Worm (Caenorhabditis elegans) whole organism, L4 larva: ENCODE measurements around the gene ZK1127.4.
A peak's percentile ranks its signal among the peaks of the same experiment; 100 is the strongest.

Experiments
- F37D6.2 ChIP-seq: sonication (generic microtip); optimal IDR thresholded peaks from 2 replicates; lab custom pipeline; 2016; ENCODE audit warnings: mild to moderate bottlenecking, missing genetic modification characterization, missing compliant biosample characterization
- T20F7.1 ChIP-seq: fragments of 200-800 bp; sonication (Bioruptor generic); optimal IDR thresholded peaks from 2 replicates; lab custom pipeline; 2018; ENCODE audit warnings: mild to moderate bottlenecking, missing genetic modification characterization, missing compliant biosample characterization
- T26A8.4 ChIP-seq: fragments of 200-800 bp; sonication (Bioruptor generic); IDR thresholded peaks from 2 replicates; pipeline ENCODE4 v1.3.6; 2022; ENCODE audit warnings: missing genetic modification characterization, missing compliant biosample characterization
- ZK337.2 ChIP-seq: fragments of 200-800 bp; sonication (Bioruptor generic); IDR thresholded peaks from 2 replicates; pipeline ENCODE4 v1.3.6; 2022; ENCODE audit warnings: missing genetic modification reagents, missing genetic modification characterization, missing compliant biosample characterization
- ZK546.5 ChIP-seq, 2 experiments: sonication (generic microtip); optimal IDR thresholded peaks; 2 replicates each; lab custom pipeline; 2017; ENCODE audit warnings: missing biosample characterization in 2 of 2, missing genetic modification characterization in 2 of 2
- aly-2 ChIP-seq: sonication (generic microtip); optimal IDR thresholded peaks from 2 replicates; lab custom pipeline; 2018; ENCODE audit warnings: missing biosample characterization, missing genetic modification characterization
- ama-1 ChIP-seq: fragments of 150-350 bp; optimal IDR thresholded peaks from 2 replicates; lab custom pipeline; 2014; ENCODE audit warnings: inconsistent platforms, mixed read lengths
- arid-1 ChIP-seq: fragments of 200-800 bp; sonication (Bioruptor generic); conservative IDR thresholded peaks from 2 replicates; pipeline ENCODE4 v1.3.6; 2022; ENCODE audit warnings: missing genetic modification reagents, missing genetic modification characterization, missing compliant biosample characterization
- ceh-28 ChIP-seq: fragments of 150-350 bp; optimal IDR thresholded peaks from 2 replicates; lab custom pipeline; 2014; ENCODE audit warnings: missing biosample characterization, missing genetic modification reagents, missing genetic modification characterization
- ceh-32 ChIP-seq: sonication (generic microtip); optimal IDR thresholded peaks from 2 replicates; lab custom pipeline; 2016; ENCODE audit warnings: mild to moderate bottlenecking, missing genetic modification characterization, missing compliant biosample characterization; ENCODE audit not compliant: poor library complexity
- daf-8 ChIP-seq: fragments of 200-800 bp; sonication (Bioruptor generic); IDR thresholded peaks from 2 replicates; pipeline ENCODE4 v1.3.6; 2022; ENCODE audit warnings: missing genetic modification characterization, missing compliant biosample characterization
- dmd-6 ChIP-seq: fragments of 200-800 bp; sonication (Bioruptor generic); IDR thresholded peaks from 2 replicates; pipeline ENCODE4 v1.3.6; 2022; ENCODE audit warnings: missing genetic modification reagents, missing genetic modification characterization, missing compliant biosample characterization
- fos-1 ChIP-seq: fragments of 150-350 bp; optimal IDR thresholded peaks from 2 replicates; lab custom pipeline; 2014; ENCODE audit warnings: missing biosample characterization, missing genetic modification characterization
- hif-1 ChIP-seq, 2 experiments: sonication (generic microtip); optimal IDR thresholded peaks; 2 replicates each; lab custom pipeline; 2016 to 2017; ENCODE audit warnings: missing compliant biosample characterization in 2 of 2, missing genetic modification characterization in 2 of 2, missing genetic modification reagents in 2 of 2, missing genotype in 2 of 2, mild to moderate bottlenecking in 1 of 2
- hlh-11 ChIP-seq: fragments of 200-800 bp; sonication (Bioruptor generic); optimal IDR thresholded peaks from 2 replicates; lab custom pipeline; 2018; ENCODE audit warnings: mild to moderate bottlenecking, missing genetic modification characterization, missing compliant biosample characterization
- hlh-30 ChIP-seq: sonication (generic microtip); optimal IDR thresholded peaks from 2 replicates; lab custom pipeline; 2017; ENCODE audit warnings: antibody characterized with exemption, mild to moderate bottlenecking, missing genetic modification characterization, missing compliant biosample characterization; ENCODE audit not compliant: insufficient read depth
- hmg-1.1 ChIP-seq: fragments of 200-800 bp; sonication (Bioruptor generic); IDR thresholded peaks from 2 replicates; pipeline ENCODE4 v1.3.6; 2022; ENCODE audit warnings: missing genetic modification reagents, missing genetic modification characterization, missing compliant biosample characterization
- lin-29 ChIP-seq: fragments of 200-800 bp; sonication (Bioruptor generic); IDR thresholded peaks from 2 replicates; pipeline ENCODE4 v1.3.6; 2022; ENCODE audit warnings: missing genetic modification reagents, missing genetic modification characterization, missing compliant biosample characterization
- lin-38 ChIP-seq: fragments of 200-800 bp; sonication (Bioruptor generic); IDR thresholded peaks from 2 replicates; pipeline ENCODE4 v1.3.6; 2022; ENCODE audit warnings: missing genetic modification reagents, missing genetic modification characterization, missing compliant biosample characterization
- lsy-2 ChIP-seq, 2 experiments: fragments of 150-350 bp in 1 of 2; sonication (generic microtip) in 1 of 2; optimal IDR thresholded peaks; 2 replicates each; lab custom pipeline; 2014 to 2017; ENCODE audit warnings: missing biosample characterization in 2 of 2, missing genetic modification characterization in 2 of 2
- madf-5 ChIP-seq, 2 experiments: fragments of 200-800 bp; sonication (Bioruptor generic); IDR thresholded peaks; 2 replicates each; pipeline ENCODE4 v1.3.6; 2022; ENCODE audit warnings: missing compliant biosample characterization in 2 of 2, missing genetic modification characterization in 2 of 2
- mdl-1 ChIP-seq, 2 experiments: fragments of 150-350 bp in 1 of 2; sonication (generic microtip) in 1 of 2; optimal IDR thresholded peaks; 2 replicates each; lab custom pipeline; 2014 to 2017; ENCODE audit warnings: missing biosample characterization in 2 of 2, missing genetic modification characterization in 2 of 2
- mes-2 ChIP-seq: sonication (generic microtip); optimal IDR thresholded peaks from 2 replicates; lab custom pipeline; 2016; ENCODE audit warnings: missing genotype, mild to moderate bottlenecking, missing genetic modification characterization, missing compliant biosample characterization; ENCODE audit not compliant: poor library complexity, severe bottlenecking
- mxl-2 ChIP-seq: fragments of 200-800 bp; sonication (Bioruptor generic); conservative IDR thresholded peaks from 2 replicates; pipeline ENCODE4 v1.3.6; 2022; ENCODE audit warnings: missing genetic modification reagents, missing genetic modification characterization, missing compliant biosample characterization
- nhr-102 ChIP-seq: sonication (generic microtip); optimal IDR thresholded peaks from 2 replicates; lab custom pipeline; 2016; ENCODE audit warnings: mild to moderate bottlenecking, missing genetic modification characterization, moderate library complexity, missing compliant biosample characterization
- nhr-111 ChIP-seq: fragments of 200-800 bp; sonication (Bioruptor generic); optimal IDR thresholded peaks from 2 replicates; lab custom pipeline; 2018; ENCODE audit warnings: mild to moderate bottlenecking, missing genetic modification characterization, missing compliant biosample characterization
- nhr-25 ChIP-seq: sonication (generic microtip); optimal IDR thresholded peaks from 2 replicates; lab custom pipeline; 2017; ENCODE audit warnings: missing genetic modification characterization, mild to moderate bottlenecking, missing compliant biosample characterization, antibody characterized with exemption, moderate library complexity, borderline replicate concordance; ENCODE audit not compliant: insufficient read depth
- nhr-28 ChIP-seq: fragments of 150-350 bp; optimal IDR thresholded peaks from 2 replicates; lab custom pipeline; 2014; ENCODE audit warnings: missing biosample characterization, missing genetic modification characterization
- nhr-41 ChIP-seq: fragments of 200-800 bp; sonication (Bioruptor generic); IDR thresholded peaks from 2 replicates; pipeline ENCODE4 v1.3.6; 2022; ENCODE audit warnings: missing genetic modification reagents, missing genetic modification characterization, missing compliant biosample characterization
- nhr-76 ChIP-seq: fragments of 150-350 bp; optimal IDR thresholded peaks from 2 replicates; lab custom pipeline; 2014; ENCODE audit warnings: missing biosample characterization, missing genetic modification characterization
- nhr-77 ChIP-seq: fragments of 150-350 bp; optimal IDR thresholded peaks from 2 replicates; lab custom pipeline; 2014; ENCODE audit warnings: missing biosample characterization, missing genetic modification characterization
- pha-4 ChIP-seq, 2 experiments: fragments of 150-350 bp in 1 of 2; fragments of 200-800 bp in 1 of 2; sonication (Bioruptor generic) in 1 of 2; IDR thresholded peaks in 1 of 2; optimal IDR thresholded peaks in 1 of 2; 2 replicates each; pipeline versions ENCODE4 v1.3.6 to Lab custom; 2014 to 2022; ENCODE audit warnings: missing genetic modification characterization in 2 of 2, missing genetic modification reagents in 2 of 2, missing biosample characterization in 1 of 2, missing compliant biosample characterization in 1 of 2
- php-3 ChIP-seq: fragments of 200-800 bp; sonication (Bioruptor generic); IDR thresholded peaks from 2 replicates; pipeline ENCODE4 v1.3.6; 2022; ENCODE audit warnings: missing genetic modification reagents, missing genetic modification characterization, missing compliant biosample characterization
- pqm-1 ChIP-seq: sonication (generic microtip); optimal IDR thresholded peaks from 2 replicates; lab custom pipeline; 2017; ENCODE audit warnings: missing biosample characterization, missing genetic modification characterization
- saeg-2 ChIP-seq: fragments of 200-800 bp; sonication (Bioruptor generic); IDR thresholded peaks from 2 replicates; pipeline ENCODE4 v1.3.6; 2022; ENCODE audit warnings: missing genetic modification reagents, missing genetic modification characterization, missing compliant biosample characterization
- set-16 ChIP-seq: fragments of 200-800 bp; sonication (Bioruptor generic); IDR thresholded peaks from 2 replicates; pipeline ENCODE4 v1.3.6; 2022; ENCODE audit warnings: missing genetic modification reagents, missing genetic modification characterization, missing compliant biosample characterization
- snpc-1.2 ChIP-seq: fragments of 200-800 bp; sonication (Bioruptor generic); IDR thresholded peaks from 2 replicates; pipeline ENCODE4 v1.3.6; 2022; ENCODE audit warnings: missing genetic modification reagents, missing genetic modification characterization, missing compliant biosample characterization
- tra-1 ChIP-seq: fragments of 200-800 bp; sonication (Bioruptor generic); IDR thresholded peaks from 2 replicates; pipeline ENCODE4 v1.3.6; 2022; ENCODE audit warnings: missing genetic modification reagents, missing genetic modification characterization, missing compliant biosample characterization
- unc-39 ChIP-seq: sonication (generic microtip); optimal IDR thresholded peaks from 2 replicates; lab custom pipeline; 2017; ENCODE audit warnings: missing biosample characterization, missing genetic modification characterization
- unc-62 ChIP-seq, 3 experiments: fragments of 150-350 bp in 1 of 3; sonication (generic microtip); optimal IDR thresholded peaks in 2 of 3; peaks in 1 of 3; 1 replicate in 1 of 3; 2 replicates in 2 of 3; lab custom pipeline; 2014 to 2017; ENCODE audit warnings: missing biosample characterization in 3 of 3, missing genetic modification characterization in 3 of 3, missing genetic modification reagents in 3 of 3, missing genotype in 1 of 3
- zag-1 ChIP-seq: fragments of 150-350 bp; optimal IDR thresholded peaks from 2 replicates; lab custom pipeline; 2014; ENCODE audit warnings: missing biosample characterization, missing genetic modification characterization
- zfp-3 ChIP-seq: fragments of 200-800 bp; sonication (Bioruptor generic); conservative IDR thresholded peaks from 2 replicates; pipeline ENCODE4 v1.3.6; 2022; ENCODE audit warnings: missing genetic modification reagents, missing genetic modification characterization, missing compliant biosample characterization
- zip-2 ChIP-seq: fragments of 150-350 bp; optimal IDR thresholded peaks from 2 replicates; lab custom pipeline; 2014; ENCODE audit warnings: missing biosample characterization, missing genetic modification characterization
- ztf-11 ChIP-seq: fragments of 150-350 bp; optimal IDR thresholded peaks from 2 replicates; lab custom pipeline; 2014; ENCODE audit warnings: missing biosample characterization, missing genetic modification characterization

The ZK1127.4 gene

DNA sequence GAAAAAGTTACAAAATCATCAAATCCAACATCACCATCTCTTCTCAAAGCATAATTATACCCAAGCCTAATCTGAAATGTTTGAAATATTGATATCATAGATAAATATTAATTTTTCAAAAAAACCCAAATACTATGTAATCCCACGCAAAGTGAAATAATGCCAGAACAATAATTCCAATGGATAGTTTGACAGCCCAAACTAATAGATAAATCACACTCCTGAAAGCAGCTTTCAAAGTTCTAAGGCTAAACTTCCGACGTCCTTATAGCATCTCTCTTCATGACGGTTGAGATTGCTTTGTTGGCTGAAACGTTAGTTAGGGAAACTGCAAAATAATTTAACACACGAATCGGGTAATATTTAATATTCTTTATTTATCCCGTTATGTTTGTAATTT is 45.5 kb downstream of the ZK1127.4 start:
- TF ChIP-seq unc-62 (GFP tag; optimal IDR thresholded peaks at IDR 0.05 in 1 of 2; lab: Kevin White, UChicago) (peak in 1 of 2 experiments; percentile 96), unc-62 (tag; optimal IDR thresholded peaks at IDR 0.05; lab: Kevin White, UChicago) (no peak), lsy-2 (tag; optimal IDR thresholded peaks at IDR 0.05; lab: Kevin White, UChicago) (peak in 1 of 2 experiments; percentile 10), madf-5 (GFP tag; IDR thresholded peaks at IDR 0.05; lab: Robert Waterston, UW) (0 out of 4 replicates have a peak, but pooled peaks of 1 of the 2 experiments have one; percentile 3), ama-1 (lab: Kevin White, UChicago) (peak; percentile 63), mxl-2 (GFP tag; lab: Robert Waterston, UW) (no peak), fos-1 (tag; lab: Kevin White, UChicago) (no peak), hlh-30 (tag; lab: Kevin White, UChicago) (no peak), nhr-25 (tag; lab: Kevin White, UChicago) (no peak), nhr-76 (no peak), nhr-111 (GFP tag; lab: Kevin White, UChicago) (no peak), daf-8 (no peak), ZK546.5 (tag; optimal IDR thresholded peaks at IDR 0.05; lab: Kevin White, UChicago) (no peak), F37D6.2 (tag; lab: Kevin White, UChicago) (no peak), zip-2 (tag; lab: Kevin White, UChicago) (no peak), lin-38 (GFP tag; lab: Robert Waterston, UW) (no peak), T20F7.1 (GFP tag; lab: Kevin White, UChicago) (peak; percentile 38), tra-1 (GFP tag; lab: Robert Waterston, UW) (no peak), aly-2 (tag; lab: Kevin White, UChicago) (no peak), nhr-41 (GFP tag; lab: Robert Waterston, UW) (no peak), T26A8.4 (no peak), zfp-3 (GFP tag; lab: Robert Waterston, UW) (peak; percentile 74; the same call in 1 of the 2 replicates), hif-1 (tag; optimal IDR thresholded peaks at IDR 0.05; lab: Kevin White, UChicago) (peak in 1 of 2 experiments; percentile 31), ceh-32 (no peak), ZK337.2 (no peak), pqm-1 (tag; lab: Kevin White, UChicago) (no peak), snpc-1.2 (GFP tag; lab: Robert Waterston, UW) (no peak)
- TF ChIP-seq, all 104 proteins: peak for 7

DNA sequence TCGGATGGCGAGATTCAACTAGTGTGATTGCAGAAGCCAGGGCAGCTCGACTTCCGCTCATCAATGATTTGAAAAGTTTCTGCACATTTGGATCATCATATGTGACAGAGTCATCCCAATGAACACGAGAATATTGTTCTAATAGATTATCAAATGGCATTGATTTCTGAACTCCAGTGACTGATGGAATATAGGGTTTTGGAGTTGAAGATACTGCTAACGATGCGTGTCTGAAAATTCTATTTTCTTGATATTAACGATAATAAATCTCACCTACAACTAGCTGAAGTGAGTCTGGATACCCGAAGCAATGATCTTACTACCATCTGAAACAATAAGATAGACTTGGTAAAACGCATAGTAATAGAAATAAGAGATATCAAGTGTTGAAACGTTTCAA is 47.1 kb downstream of the ZK1127.4 start, which contains the start of gene mmaa-1:
Gene mmaa-1 (minus strand): TSS at position 328 of the 400 bp plus-strand sequence.
- TF ChIP-seq dmd-6 (GFP tag; lab: Robert Waterston, UW) = peak; percentile 44
- peak; percentile 59 for TF ChIP-seq T20F7.1 (GFP tag; lab: Kevin White, UChicago)
- TF ChIP-seq hif-1 (tag; optimal IDR thresholded peaks at IDR 0.05; lab: Kevin White, UChicago) = peak in 1 of 2 experiments; percentile 1
- TF ChIP-seq madf-5 (GFP tag; IDR thresholded peaks at IDR 0.05; lab: Robert Waterston, UW) = 0 out of 4 replicates have a peak, but pooled peaks of 1 of the 2 experiments have one; percentile 13
- peak; percentile 42 for TF ChIP-seq lin-38 (GFP tag; lab: Robert Waterston, UW)
- no peak for TF ChIP-seq arid-1
- TF ChIP-seq zag-1 (tag; lab: Kevin White, UChicago) = no peak
- TF ChIP-seq nhr-25 (tag; lab: Kevin White, UChicago) = no peak
- TF ChIP-seq ama-1 (lab: Kevin White, UChicago) = peak; percentile 70
- peak; percentile 85; the same call in 1 of the 2 replicates for TF ChIP-seq zfp-3 (GFP tag; lab: Robert Waterston, UW)
- no peak for TF ChIP-seq nhr-77
- peak; percentile 54; the same call in 1 of the 2 replicates for TF ChIP-seq T26A8.4
- TF ChIP-seq saeg-2 = 0 out of 2 replicates have a peak, but pooled peaks have one; percentile 66

DNA sequence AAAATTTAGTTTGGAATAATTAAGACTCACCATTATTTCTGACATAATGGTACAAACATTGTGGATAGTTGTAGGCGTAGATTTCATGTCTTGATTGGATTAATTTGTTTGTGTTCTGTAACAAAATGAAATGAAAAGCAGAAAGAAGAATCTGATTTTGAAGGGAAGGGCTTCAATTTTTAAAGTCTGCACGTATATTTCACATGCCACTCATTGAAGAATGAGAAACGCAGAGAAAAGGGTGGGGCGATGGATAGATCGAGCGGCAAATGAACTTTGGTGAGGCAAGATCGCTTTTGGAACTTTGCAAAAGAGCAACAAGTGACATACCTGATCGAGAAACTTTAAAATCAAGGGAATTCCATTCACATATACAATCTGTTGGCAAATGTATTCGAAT is 48.5 kb downstream of the ZK1127.4 start:
- TF ChIP-seq nhr-102 (tag; lab: Kevin White, UChicago) = no peak
- no peak for TF ChIP-seq unc-39 (tag; lab: Kevin White, UChicago)
- TF ChIP-seq pha-4 (GFP tag; IDR thresholded peaks at IDR 0.05; lab: Robert Waterston, UW) = no peak
- TF ChIP-seq pha-4 (tag; optimal IDR thresholded peaks at IDR 0.05; lab: Kevin White, UChicago) = no peak
- peak; percentile 25 for TF ChIP-seq nhr-28 (tag; lab: Kevin White, UChicago)
- no peak for TF ChIP-seq mes-2 (tag; lab: Kevin White, UChicago)
- no peak for TF ChIP-seq ztf-11 (tag; lab: Kevin White, UChicago)
- TF ChIP-seq dmd-6 (GFP tag; lab: Robert Waterston, UW) = peak; percentile 41
- peak in 1 of 2 experiments; percentile 99 for TF ChIP-seq hif-1 (tag; optimal IDR thresholded peaks at IDR 0.05; lab: Kevin White, UChicago)
- TF ChIP-seq mdl-1 (tag; optimal IDR thresholded peaks at IDR 0.05; lab: Kevin White, UChicago) = no peak
- TF ChIP-seq hlh-11 (tag; lab: Kevin White, UChicago) = peak; percentile 16
- TF ChIP-seq ceh-28 (tag; lab: Kevin White, UChicago) = no peak
- TF ChIP-seq hmg-1.1 (GFP tag; lab: Robert Waterston, UW) = peak; percentile 14; the same call in 1 of the 2 replicates
- no peak for TF ChIP-seq nhr-25 (tag; lab: Kevin White, UChicago)
- no peak for TF ChIP-seq php-3
- no peak for TF ChIP-seq lin-29 (GFP tag; lab: Robert Waterston, UW)
- no peak for TF ChIP-seq set-16 (GFP tag; lab: Robert Waterston, UW)
- no peak for TF ChIP-seq ZK546.5 (tag; optimal IDR thresholded peaks at IDR 0.05; lab: Kevin White, UChicago)
- TF ChIP-seq mxl-2 (GFP tag; lab: Robert Waterston, UW) = no peak
- TF ChIP-seq nhr-76 = no peak
